Worm (Caenorhabditis elegans) whole organism, young adult: ENCODE measurements around the gene ccz-1.

Source experiments
- B0019.2 ChIP-seq: fragments of 200-800 bp; sonication (Bioruptor generic); conservative IDR thresholded peaks from 2 replicates; pipeline ENCODE4 v1.3.6; 2022; ENCODE audit warnings: missing genetic modification reagents, missing genetic modification characterization, missing compliant biosample characterization
- D2030.7 ChIP-seq: fragments of 200-800 bp; sonication (Bioruptor generic); IDR thresholded peaks from 2 replicates; pipeline ENCODE4 v1.3.6; 2022; ENCODE audit warnings: missing genetic modification reagents, missing genetic modification characterization, missing compliant biosample characterization
- F22D6.2 ChIP-seq: sonication (generic microtip); optimal IDR thresholded peaks from 2 replicates; lab custom pipeline; 2016; ENCODE audit warnings: mild to moderate bottlenecking, missing genetic modification characterization, missing compliant biosample characterization
- F39B2.1 ChIP-seq: fragments of 200-800 bp; sonication (Bioruptor generic); IDR thresholded peaks from 2 replicates; pipeline ENCODE4 v1.3.6; 2022; ENCODE audit warnings: missing genetic modification reagents, missing genetic modification characterization, missing compliant biosample characterization
- F52B5.7 ChIP-seq: sonication (generic microtip); optimal IDR thresholded peaks from 2 replicates; lab custom pipeline; 2016; ENCODE audit warnings: mild to moderate bottlenecking, missing genetic modification characterization, missing compliant biosample characterization
- T07F8.4 ChIP-seq: sonication (generic microtip); optimal IDR thresholded peaks from 2 replicates; lab custom pipeline; 2016; ENCODE audit warnings: mild to moderate bottlenecking, missing genetic modification characterization, moderate library complexity, missing compliant biosample characterization
- Y53G8AR.9 ChIP-seq: fragments of 200-800 bp; sonication (Bioruptor generic); conservative IDR thresholded peaks from 2 replicates; pipeline ENCODE4 v1.3.6; 2022; ENCODE audit warnings: missing genetic modification reagents, missing genetic modification characterization, missing compliant biosample characterization
- Y56A3A.18 ChIP-seq: fragments of 200-800 bp; sonication (Bioruptor generic); IDR thresholded peaks from 2 replicates; pipeline ENCODE4 v1.3.6; 2022; ENCODE audit warnings: missing genetic modification reagents, missing genetic modification characterization, missing compliant biosample characterization
- Y95B8A.8 ChIP-seq: fragments of 200-800 bp; sonication (Bioruptor generic); IDR thresholded peaks from 2 replicates; pipeline ENCODE4 v1.3.6; 2022; ENCODE audit warnings: missing genetic modification reagents, missing genetic modification characterization, missing compliant biosample characterization
- ama-1 ChIP-seq, 3 experiments: fragments of 150-350 bp in 1 of 3; sonication (generic microtip) in 2 of 3; optimal IDR thresholded peaks; 2 replicates each; lab custom pipeline; 2014 to 2018; ENCODE audit warnings: missing biosample characterization in 2 of 3, missing genetic modification characterization in 2 of 3, missing genetic modification reagents in 2 of 3
- atf-7 ChIP-seq: sonication (generic microtip); optimal IDR thresholded peaks from 2 replicates; lab custom pipeline; 2017; ENCODE audit warnings: mild to moderate bottlenecking, missing genetic modification characterization, missing compliant biosample characterization
- athp-1 ChIP-seq: sonication (generic microtip); optimal IDR thresholded peaks from 2 replicates; lab custom pipeline; 2017; ENCODE audit warnings: mild to moderate bottlenecking, missing genetic modification characterization, missing compliant biosample characterization
- bed-2 ChIP-seq: fragments of 200-800 bp; sonication (Bioruptor generic); IDR thresholded peaks from 2 replicates; pipeline ENCODE4 v1.3.6; 2022; ENCODE audit warnings: missing genetic modification reagents, missing genetic modification characterization, missing compliant biosample characterization
- ccch-3 ChIP-seq: fragments of 200-800 bp; sonication (Bioruptor generic); optimal IDR thresholded peaks from 2 replicates; lab custom pipeline; 2018; ENCODE audit warnings: mild to moderate bottlenecking, missing genetic modification characterization, missing compliant biosample characterization
- cebp-2 ChIP-seq: fragments of 200-800 bp; sonication (Bioruptor generic); IDR thresholded peaks from 2 replicates; pipeline ENCODE4 v1.3.6; 2022; ENCODE audit warnings: missing genetic modification characterization, missing compliant biosample characterization
- ceh-100 ChIP-seq: fragments of 200-800 bp; sonication (Bioruptor generic); IDR thresholded peaks from 2 replicates; pipeline ENCODE4 v1.3.6; 2022; ENCODE audit warnings: missing genetic modification reagents, missing genetic modification characterization, missing compliant biosample characterization
- ceh-27 ChIP-seq: fragments of 200-800 bp; sonication (Bioruptor generic); optimal IDR thresholded peaks from 2 replicates; lab custom pipeline; 2018; ENCODE audit warnings: mild to moderate bottlenecking, missing genetic modification characterization, moderate library complexity, missing compliant biosample characterization
- ceh-40 ChIP-seq: fragments of 200-800 bp; sonication (Bioruptor generic); IDR thresholded peaks from 2 replicates; pipeline ENCODE4 v1.3.6; 2022; ENCODE audit warnings: missing genetic modification characterization, missing compliant biosample characterization
- chd-7 ChIP-seq: sonication (generic microtip); optimal IDR thresholded peaks from 2 replicates; lab custom pipeline; 2016; ENCODE audit warnings: mild to moderate bottlenecking, missing genetic modification characterization, moderate library complexity, missing compliant biosample characterization
- dpff-1 ChIP-seq: sonication (generic microtip); optimal IDR thresholded peaks from 2 replicates; lab custom pipeline; 2017; ENCODE audit warnings: mild to moderate bottlenecking, missing genetic modification characterization, missing compliant biosample characterization
- egl-18 ChIP-seq: fragments of 200-800 bp; sonication (Bioruptor generic); IDR thresholded peaks from 2 replicates; pipeline ENCODE4 v1.3.6; 2022; ENCODE audit warnings: missing genetic modification reagents, missing genetic modification characterization, missing compliant biosample characterization
- ekl-4 ChIP-seq: fragments of 200-800 bp; sonication (Bioruptor generic); IDR thresholded peaks from 2 replicates; pipeline ENCODE4 v1.3.6; 2022; ENCODE audit warnings: missing genetic modification reagents, missing genetic modification characterization, missing compliant biosample characterization
- gei-17 ChIP-seq: fragments of 200-800 bp; sonication (Bioruptor generic); optimal IDR thresholded peaks from 2 replicates; lab custom pipeline; 2018; ENCODE audit warnings: mild to moderate bottlenecking, missing genetic modification characterization, missing compliant biosample characterization
- him-1 ChIP-seq: sonication (generic microtip); optimal IDR thresholded peaks from 2 replicates; lab custom pipeline; 2016; ENCODE audit warnings: missing genotype, missing genetic modification reagents, missing genetic modification characterization, missing compliant biosample characterization
- hlh-26 ChIP-seq: fragments of 200-800 bp; sonication (Bioruptor generic); conservative IDR thresholded peaks from 2 replicates; pipeline ENCODE4 v1.3.6; 2022; ENCODE audit warnings: missing genetic modification reagents, missing genetic modification characterization, missing compliant biosample characterization
- hsf-1 ChIP-seq: fragments of 200-800 bp; sonication (Bioruptor generic); IDR thresholded peaks from 2 replicates; pipeline ENCODE4 v1.3.6; 2022; ENCODE audit warnings: missing genetic modification reagents, missing genetic modification characterization, missing compliant biosample characterization
- lin-26 ChIP-seq: fragments of 200-800 bp; sonication (Bioruptor generic); IDR thresholded peaks from 2 replicates; pipeline ENCODE4 v1.3.6; 2022; ENCODE audit warnings: missing genetic modification reagents, missing genetic modification characterization, missing compliant biosample characterization
- lir-1 ChIP-seq: fragments of 200-800 bp; sonication (Bioruptor generic); conservative IDR thresholded peaks from 2 replicates; pipeline ENCODE4 v1.3.6; 2022; ENCODE audit warnings: missing genetic modification reagents, missing genetic modification characterization, missing compliant biosample characterization
- lsy-27 ChIP-seq: sonication (generic microtip); optimal IDR thresholded peaks from 2 replicates; lab custom pipeline; 2017; ENCODE audit warnings: missing genetic modification characterization, mild to moderate bottlenecking, missing compliant biosample characterization, antibody characterized with exemption, missing genotype, borderline replicate concordance; ENCODE audit not compliant: insufficient read depth
- madf-6 ChIP-seq: fragments of 200-800 bp; sonication (Bioruptor generic); IDR thresholded peaks from 2 replicates; pipeline ENCODE4 v1.3.6; 2022; ENCODE audit warnings: missing genetic modification reagents, missing genetic modification characterization, missing compliant biosample characterization
- mel-28 ChIP-seq: sonication (generic microtip); optimal IDR thresholded peaks from 2 replicates; lab custom pipeline; 2016; ENCODE audit warnings: borderline replicate concordance, mild to moderate bottlenecking, missing genetic modification characterization, missing compliant biosample characterization
- mes-4 ChIP-seq: sonication (generic microtip); optimal IDR thresholded peaks from 2 replicates; lab custom pipeline; 2016; ENCODE audit warnings: missing genotype, missing genetic modification characterization, missing compliant biosample characterization
- mxl-1 ChIP-seq: sonication (generic microtip); optimal IDR thresholded peaks from 2 replicates; lab custom pipeline; 2016; ENCODE audit warnings: missing genetic modification characterization, missing compliant biosample characterization
- nfya-1 ChIP-seq: sonication (generic microtip); optimal IDR thresholded peaks from 2 replicates; lab custom pipeline; 2017; ENCODE audit warnings: antibody characterized with exemption, missing compliant biosample characterization, missing genetic modification characterization, borderline replicate concordance; ENCODE audit not compliant: insufficient read depth
- rcor-1 ChIP-seq: fragments of 200-800 bp; sonication (Bioruptor generic); IDR thresholded peaks from 2 replicates; pipeline ENCODE4 v1.3.6; 2022; ENCODE audit warnings: missing genetic modification reagents, missing genetic modification characterization, missing compliant biosample characterization
- rec-8 ChIP-seq, 2 experiments: sonication (generic microtip); optimal IDR thresholded peaks; 2 replicates each; lab custom pipeline; 2016; ENCODE audit warnings: mild to moderate bottlenecking in 2 of 2, missing genetic modification characterization in 2 of 2, missing genetic modification reagents in 2 of 2, missing genotype in 2 of 2, missing biosample characterization in 1 of 2, missing compliant biosample characterization in 1 of 2, moderate library complexity in 1 of 2
- repo-1 ChIP-seq: sonication (generic microtip); optimal IDR thresholded peaks from 2 replicates; lab custom pipeline; 2017; ENCODE audit warnings: mild to moderate bottlenecking, missing genetic modification characterization, missing compliant biosample characterization
- rpc-1 ChIP-seq, 2 experiments: fragments of 150-350 bp in 1 of 2; sonication (generic microtip) in 1 of 2; optimal IDR thresholded peaks; 2 replicates each; lab custom pipeline; 2014 to 2018; ENCODE audit warnings: missing biosample characterization in 1 of 2, missing genetic modification characterization in 1 of 2, missing genetic modification reagents in 1 of 2, missing genotype in 1 of 2
- sdz-38 ChIP-seq: sonication (generic microtip); optimal IDR thresholded peaks from 2 replicates; lab custom pipeline; 2016; ENCODE audit warnings: missing genotype, missing genetic modification characterization, missing compliant biosample characterization
- snpc-1.1 ChIP-seq: sonication (generic microtip); optimal IDR thresholded peaks from 2 replicates; lab custom pipeline; 2017; ENCODE audit warnings: missing genetic modification characterization, mild to moderate bottlenecking, missing compliant biosample characterization, antibody characterized with exemption, moderate library complexity, missing genotype, missing genetic modification reagents; ENCODE audit not compliant: insufficient read depth
- snpc-4 ChIP-seq, 5 experiments: fragments of 150-350 bp in 1 of 5; sonication (generic microtip) in 4 of 5; optimal IDR thresholded peaks; 2 replicates each; lab custom pipeline; 2014 to 2018; ENCODE audit warnings: missing genetic modification characterization in 5 of 5, missing biosample characterization in 3 of 5, antibody characterized with exemption in 2 of 5, mild to moderate bottlenecking in 2 of 5, missing compliant biosample characterization in 2 of 5, missing genotype in 2 of 5, moderate library complexity in 2 of 5, missing genetic modification reagents in 1 of 5
- xnd-1 ChIP-seq: sonication (generic microtip); optimal IDR thresholded peaks from 2 replicates; lab custom pipeline; 2016; ENCODE audit warnings: missing genotype, missing genetic modification reagents, missing genetic modification characterization, missing compliant biosample characterization
- zim-3 ChIP-seq: sonication (generic microtip); optimal IDR thresholded peaks from 2 replicates; lab custom pipeline; 2017; ENCODE audit warnings: mild to moderate bottlenecking, missing genetic modification characterization, moderate library complexity, missing compliant biosample characterization
- ztf-28 ChIP-seq: fragments of 200-800 bp; sonication (Bioruptor generic); IDR thresholded peaks from 2 replicates; pipeline ENCODE4 v1.3.6; 2022; ENCODE audit warnings: missing genetic modification reagents, missing genetic modification characterization, missing compliant biosample characterization
- ztf-3 ChIP-seq: fragments of 200-800 bp; sonication (Bioruptor generic); optimal IDR thresholded peaks from 2 replicates; lab custom pipeline; 2018; ENCODE audit warnings: mild to moderate bottlenecking, missing genetic modification characterization, missing compliant biosample characterization
- ztf-6 ChIP-seq: fragments of 200-800 bp; sonication (Bioruptor generic); IDR thresholded peaks from 2 replicates; pipeline ENCODE4 v1.3.6; 2022; ENCODE audit warnings: missing genetic modification reagents, missing genetic modification characterization, missing compliant biosample characterization

Gene ccz-1

ce11 chrV:13657291-13657690 is 21.4 kb upstream of the ccz-1 start (continued):
- TF ChIP-seq Y53G8AR.9 (GFP tag; lab: Robert Waterston, UW) (no peak), rec-8 (tag; optimal IDR thresholded peaks at IDR 0.05; lab: Kevin White, UChicago) (no peak), ztf-6 (GFP tag; lab: Robert Waterston, UW) (no peak), F22D6.2 (tag; lab: Kevin White, UChicago) (no peak), lir-1 (GFP tag; lab: Robert Waterston, UW) (no peak), F52B5.7 (tag; lab: Kevin White, UChicago) (no peak), ceh-40 (GFP tag; lab: Robert Waterston, UW) (no peak), T07F8.4 (tag; lab: Kevin White, UChicago) (no peak), mes-4 (tag; lab: Kevin White, UChicago) (no peak), hlh-26 (GFP tag; lab: Robert Waterston, UW) (no peak), ceh-100 (no peak), dpff-1 (no peak), lin-26 (GFP tag; lab: Robert Waterston, UW) (peak; percentile 40), bed-2 (GFP tag; lab: Robert Waterston, UW) (no peak), snpc-4 (GFP tag; optimal IDR thresholded peaks at IDR 0.05; lab: Kevin White, UChicago) (no peak), snpc-4 (tag; optimal IDR thresholded peaks at IDR 0.05; lab: Kevin White, UChicago) (peak in 1 of 4 experiments; percentile 20), D2030.7 (GFP tag; lab: Robert Waterston, UW) (no peak), ztf-3 (GFP tag; lab: Kevin White, UChicago) (no peak), egl-18 (GFP tag; lab: Robert Waterston, UW) (no peak), sdz-38 (no peak), cebp-2 (GFP tag; lab: Robert Waterston, UW) (no peak), ccch-3 (GFP tag; lab: Kevin White, UChicago) (no peak), repo-1 (tag; lab: Kevin White, UChicago) (no peak), xnd-1 (tag; lab: Kevin White, UChicago) (no peak), ekl-4 (GFP tag; lab: Robert Waterston, UW) (no peak; the same call in 1 of the 2 replicates), atf-7 (tag; lab: Kevin White, UChicago) (peak; percentile 62), mel-28 (tag; lab: Kevin White, UChicago) (no peak), lsy-27 (no peak), zim-3 (tag; lab: Kevin White, UChicago) (no peak), snpc-1.1 (tag; lab: Kevin White, UChicago) (no peak), nfya-1 (tag; lab: Kevin White, UChicago) (no peak), ama-1 (optimal IDR thresholded peaks at IDR 0.05; lab: Kevin White, UChicago) (no peak), ama-1 (GFP tag; optimal IDR thresholded peaks at IDR 0.05; lab: Kevin White, UChicago) (no peak), athp-1 (tag; lab: Kevin White, UChicago) (no peak), madf-6 (GFP tag; lab: Robert Waterston, UW) (0 out of 2 replicates have a peak, but pooled peaks have one; percentile 16), F39B2.1 (GFP tag; lab: Robert Waterston, UW) (no peak), rpc-1 (optimal IDR thresholded peaks at IDR 0.05; lab: Kevin White, UChicago) (no peak), rpc-1 (tag; optimal IDR thresholded peaks at IDR 0.05; lab: Kevin White, UChicago) (no peak), B0019.2 (GFP tag; lab: Robert Waterston, UW) (no peak), him-1 (no peak), mxl-1 (tag; lab: Kevin White, UChicago) (no peak), Y95B8A.8 (GFP tag; lab: Robert Waterston, UW) (0 out of 2 replicates have a peak, but pooled peaks have one; percentile 21), Y56A3A.18 (no peak; the same call in 1 of the 2 replicates), hsf-1 (0 out of 2 replicates have a peak, but pooled peaks have one; percentile 4), gei-17 (GFP tag; lab: Kevin White, UChicago) (peak; percentile 5), chd-7 (peak; percentile 77), rcor-1 (peak; percentile 14; the same call in 1 of the 2 replicates), ztf-28 (GFP tag; lab: Robert Waterston, UW) (no peak), ceh-27 (GFP tag; lab: Kevin White, UChicago) (no peak)
